Fruit fly (Drosophila melanogaster) whole organism, embryonic: ENCODE results near the gene Lrch.

Source experiments
- Adf1 ChIP-seq: fragments of 200-800 bp; sonication (Bioruptor generic); IDR thresholded peaks from 2 replicates; pipeline ENCODE4 v1.3.6; 2022; ENCODE audit warnings: missing biosample characterization, missing genetic modification characterization
- Aef1 ChIP-seq: fragments of 200-800 bp; sonication (Bioruptor generic); IDR thresholded peaks from 3 replicates; pipeline ENCODE4 v1.3.6; 2022; ENCODE audit warnings: missing biosample characterization, missing genetic modification characterization
- CG10274 ChIP-seq: fragments of 200-800 bp; sonication (Bioruptor generic); optimal IDR thresholded peaks from 3 replicates; lab custom pipeline; 2017; ENCODE audit warnings: missing biosample characterization, mild to moderate bottlenecking, missing genetic modification characterization
- CG10565 ChIP-seq: fragments of 200-800 bp; sonication (Bioruptor generic); optimal IDR thresholded peaks from 3 replicates; lab custom pipeline; 2016; ENCODE audit warnings: missing biosample characterization, mild to moderate bottlenecking, missing genetic modification characterization
- CG11560 ChIP-seq: fragments of 200-800 bp; sonication (Bioruptor generic); IDR thresholded peaks from 3 replicates; pipeline ENCODE4 v1.3.6; 2022; ENCODE audit warnings: missing biosample characterization, missing genetic modification characterization
- CG12219 ChIP-seq: fragments of 200-800 bp; sonication (Bioruptor generic); optimal IDR thresholded peaks from 3 replicates; lab custom pipeline; 2018; ENCODE audit warnings: missing biosample characterization, mild to moderate bottlenecking, missing genetic modification characterization
- CG13624 ChIP-seq: fragments of 200-800 bp; sonication (Bioruptor generic); optimal IDR thresholded peaks from 2 replicates; lab custom pipeline; 2016; ENCODE audit warnings: missing biosample characterization, missing genetic modification characterization
- CG1529 ChIP-seq: fragments of 200-800 bp; sonication (Bioruptor generic); optimal IDR thresholded peaks from 3 replicates; lab custom pipeline; 2018; ENCODE audit warnings: missing biosample characterization, missing genetic modification characterization
- CG15696 ChIP-seq: fragments of 200-800 bp; sonication (Bioruptor generic); optimal IDR thresholded peaks from 2 replicates; lab custom pipeline; 2019; ENCODE audit warnings: missing biosample characterization, mild to moderate bottlenecking, missing genetic modification characterization, moderate library complexity
- CG16779 ChIP-seq: fragments of 200-800 bp; sonication (Bioruptor generic); IDR thresholded peaks from 2 replicates; pipeline ENCODE4 v1.3.6; 2022; ENCODE audit warnings: missing biosample characterization, missing genetic modification characterization
- CG31365 ChIP-seq: fragments of 200-800 bp; sonication (Bioruptor generic); optimal IDR thresholded peaks from 2 replicates; lab custom pipeline; 2018; ENCODE audit warnings: missing biosample characterization, mild to moderate bottlenecking, missing genetic modification characterization
- CG32772 ChIP-seq: fragments of 200-800 bp; sonication (Bioruptor generic); IDR thresholded peaks from 2 replicates; pipeline ENCODE4 v1.3.6; 2022; ENCODE audit warnings: missing biosample characterization, missing genetic modification characterization
- CG43689 ChIP-seq: fragments of 200-800 bp; sonication (Bioruptor generic); IDR thresholded peaks from 2 replicates; pipeline ENCODE4 v1.3.6; 2022; ENCODE audit warnings: missing biosample characterization, missing genetic modification characterization
- CG6765 ChIP-seq: fragments of 200-800 bp; sonication (Bioruptor generic); optimal IDR thresholded peaks from 3 replicates; lab custom pipeline; 2017; ENCODE audit warnings: missing biosample characterization, mild to moderate bottlenecking, missing genetic modification characterization
- CG7928 ChIP-seq: fragments of 200-800 bp; sonication (Bioruptor generic); optimal IDR thresholded peaks from 2 replicates; lab custom pipeline; 2017; ENCODE audit warnings: missing biosample characterization, mild to moderate bottlenecking, missing genetic modification characterization
- CG9437 ChIP-seq: fragments of 200-800 bp; sonication (Bioruptor generic); optimal IDR thresholded peaks from 2 replicates; lab custom pipeline; 2018; ENCODE audit warnings: missing biosample characterization, mild to moderate bottlenecking, missing genetic modification characterization
- CG9932 ChIP-seq: fragments of 200-800 bp; sonication (Bioruptor generic); IDR thresholded peaks from 2 replicates; pipeline ENCODE4 v1.3.6; 2022; ENCODE audit warnings: missing biosample characterization, missing genetic modification characterization
- Deaf1 ChIP-seq: fragments of 200-800 bp; optimal IDR thresholded peaks from 3 replicates; lab custom pipeline; 2019; ENCODE audit warnings: missing biosample characterization, mild to moderate bottlenecking, missing genetic modification characterization, moderate library complexity
- Dref ChIP-seq: fragments of 200-800 bp; sonication (Bioruptor generic); IDR thresholded peaks from 2 replicates; pipeline ENCODE4 v1.3.6; 2022; ENCODE audit warnings: missing biosample characterization, missing genetic modification characterization
- Gsc ChIP-seq: fragments of 200-800 bp; sonication (Bioruptor generic); IDR thresholded peaks from 2 replicates; pipeline ENCODE4 v1.3.6; 2022; ENCODE audit warnings: missing biosample characterization, missing genetic modification characterization
- Gug ChIP-seq: fragments of 200-800 bp; sonication (Bioruptor generic); IDR thresholded peaks from 4 replicates; pipeline ENCODE4 v1.3.6; 2022; ENCODE audit warnings: missing biosample characterization, missing genetic modification characterization
- HmgD ChIP-seq: fragments of 200-800 bp; sonication (Bioruptor generic); optimal IDR thresholded peaks from 3 replicates; lab custom pipeline; 2016; ENCODE audit warnings: missing biosample characterization, missing genetic modification characterization
- Hr39 ChIP-seq: fragments of >200 bp; optimal IDR thresholded peaks from 2 replicates; lab custom pipeline; 2017
- MESR4 ChIP-seq: fragments of 200-800 bp; sonication (Bioruptor generic); optimal IDR thresholded peaks from 2 replicates; lab custom pipeline; 2018; ENCODE audit warnings: missing biosample characterization, mild to moderate bottlenecking, missing genetic modification characterization, moderate library complexity
- Mad ChIP-seq: fragments of 200-800 bp; sonication (Bioruptor generic); optimal IDR thresholded peaks from 2 replicates; lab custom pipeline; 2016; ENCODE audit warnings: missing biosample characterization, missing genetic modification characterization
- NK7.1 ChIP-seq: fragments of 200-800 bp; sonication (Bioruptor generic); optimal IDR thresholded peaks from 3 replicates; lab custom pipeline; 2016; ENCODE audit warnings: missing biosample characterization, missing genetic modification characterization
- Ptx1 ChIP-seq: fragments of 200-800 bp; sonication (Bioruptor generic); IDR thresholded peaks from 2 replicates; pipeline ENCODE4 v1.3.6; 2022; ENCODE audit warnings: missing biosample characterization, missing genetic modification characterization
- Side ChIP-seq: fragments of 200-800 bp; sonication (Bioruptor generic); optimal IDR thresholded peaks from 2 replicates; lab custom pipeline; 2016; ENCODE audit warnings: missing biosample characterization, missing genetic modification characterization
- Vsx1 ChIP-seq: fragments of 200-800 bp; sonication (Bioruptor generic); optimal IDR thresholded peaks from 2 replicates; lab custom pipeline; 2017; ENCODE audit warnings: missing biosample characterization, mild to moderate bottlenecking, missing genetic modification characterization, missing genetic modification reagents
- aop ChIP-seq: fragments of 200-800 bp; sonication (Bioruptor generic); IDR thresholded peaks from 2 replicates; pipeline ENCODE4 v1.3.6; 2022; ENCODE audit warnings: missing biosample characterization, missing genetic modification characterization
- ap ChIP-seq: fragments of 200-800 bp; sonication (Bioruptor generic); IDR thresholded peaks from 2 replicates; pipeline ENCODE4 v1.3.6; 2022; ENCODE audit warnings: missing biosample characterization, missing genetic modification characterization
- az2 ChIP-seq: fragments of 200-800 bp; sonication (Bioruptor generic); optimal IDR thresholded peaks from 3 replicates; lab custom pipeline; 2016; ENCODE audit warnings: missing biosample characterization, missing genetic modification characterization
- bbx ChIP-seq: fragments of 200-800 bp; sonication (Bioruptor generic); IDR thresholded peaks from 2 replicates; pipeline ENCODE4 v1.3.6; 2022; ENCODE audit warnings: missing biosample characterization, missing genetic modification characterization; ENCODE audit not compliant: partially characterized antibody
- bowl ChIP-seq: fragments of 200-800 bp; sonication (Bioruptor generic); IDR thresholded peaks from 2 replicates; pipeline ENCODE4 v1.3.6; 2022; ENCODE audit warnings: missing biosample characterization, missing genetic modification characterization
- caup ChIP-seq: fragments of 200-800 bp; sonication (Bioruptor generic); optimal IDR thresholded peaks from 3 replicates; lab custom pipeline; 2017; ENCODE audit warnings: missing biosample characterization, mild to moderate bottlenecking, missing genetic modification characterization, moderate library complexity; ENCODE audit not compliant: severe bottlenecking
- cg ChIP-seq: fragments of 200-800 bp; sonication (Bioruptor generic); optimal IDR thresholded peaks from 3 replicates; lab custom pipeline; 2019; ENCODE audit warnings: missing biosample characterization, mild to moderate bottlenecking, missing genetic modification characterization, moderate library complexity
- croc ChIP-seq: fragments of 200-800 bp; sonication (Bioruptor generic); conservative IDR thresholded peaks from 3 replicates; pipeline ENCODE4 v1.3.6; 2022; ENCODE audit warnings: missing biosample characterization, missing genetic modification characterization
- ems ChIP-seq: fragments of 200-800 bp; sonication (Bioruptor generic); optimal IDR thresholded peaks from 3 replicates; lab custom pipeline; 2016; ENCODE audit warnings: missing biosample characterization, missing genetic modification characterization
- fd64A ChIP-seq: fragments of 200-800 bp; sonication (Bioruptor generic); optimal IDR thresholded peaks from 3 replicates; lab custom pipeline; 2018; ENCODE audit warnings: missing biosample characterization, mild to moderate bottlenecking, missing genetic modification characterization
- grau ChIP-seq: fragments of 200-800 bp; optimal IDR thresholded peaks from 3 replicates; lab custom pipeline; 2019; ENCODE audit warnings: missing biosample characterization, mild to moderate bottlenecking, missing genetic modification characterization, moderate library complexity
- hbn ChIP-seq: fragments of 200-800 bp; sonication (Bioruptor generic); IDR thresholded peaks from 2 replicates; pipeline ENCODE4 v1.3.6; 2022; ENCODE audit warnings: missing biosample characterization, missing genetic modification characterization; ENCODE audit not compliant: partially characterized antibody
- hkb ChIP-seq, 2 experiments: fragments of 200-800 bp in 1 of 2; fragments of >200 bp in 1 of 2; sonication (Bioruptor generic) in 1 of 2; IDR thresholded peaks in 1 of 2; optimal IDR thresholded peaks in 1 of 2; 2 replicates each; pipeline versions ENCODE4 v1.3.6 to Lab custom; 2017 to 2022; ENCODE audit warnings: missing biosample characterization in 1 of 2, missing genetic modification characterization in 1 of 2
- lola ChIP-seq, 3 experiments: fragments of >200 bp in 2 of 3; fragments of 200-800 bp in 1 of 3; sonication (Bioruptor generic) in 1 of 3; optimal IDR thresholded peaks; 2 replicates each; lab custom pipeline; 2017 to 2019; ENCODE audit warnings: missing biosample characterization in 3 of 3, missing genetic modification characterization in 3 of 3, mild to moderate bottlenecking in 1 of 3, moderate library complexity in 1 of 3
- oc ChIP-seq: fragments of 200-800 bp; sonication (Bioruptor generic); optimal IDR thresholded peaks from 2 replicates; lab custom pipeline; 2018; ENCODE audit warnings: missing biosample characterization, mild to moderate bottlenecking, missing genetic modification characterization, moderate library complexity
- odd ChIP-seq: fragments of 200-800 bp; sonication (Bioruptor generic); optimal IDR thresholded peaks from 2 replicates; lab custom pipeline; 2017; ENCODE audit warnings: missing biosample characterization, mild to moderate bottlenecking, missing genetic modification characterization
- psq ChIP-seq: fragments of 200-800 bp; sonication (Bioruptor generic); optimal IDR thresholded peaks from 2 replicates; lab custom pipeline; 2017; ENCODE audit warnings: missing biosample characterization, missing genetic modification characterization
- pzg ChIP-seq: fragments of 200-800 bp; sonication (Bioruptor generic); optimal IDR thresholded peaks from 3 replicates; lab custom pipeline; 2018; ENCODE audit warnings: missing biosample characterization, mild to moderate bottlenecking, missing genetic modification characterization, moderate library complexity
- sd ChIP-seq: fragments of 200-800 bp; sonication (Bioruptor generic); optimal IDR thresholded peaks from 3 replicates; lab custom pipeline; 2018; ENCODE audit warnings: missing biosample characterization, mild to moderate bottlenecking, missing genetic modification characterization, moderate library complexity
- trh ChIP-seq: fragments of 200-800 bp; sonication (Bioruptor generic); optimal IDR thresholded peaks from 2 replicates; lab custom pipeline; 2016; ENCODE audit warnings: missing biosample characterization, missing genetic modification characterization
- usp ChIP-seq: fragments of >200 bp; optimal IDR thresholded peaks from 2 replicates; lab custom pipeline; 2017; ENCODE audit warnings: missing biosample characterization, missing genetic modification characterization
- wor ChIP-seq: fragments of 200-800 bp; sonication (Bioruptor generic); IDR thresholded peaks from 2 replicates; pipeline ENCODE4 v1.3.6; 2022; ENCODE audit warnings: missing biosample characterization, missing genetic modification characterization

Gene Lrch

dm6 chr2L:17427929-17428456 lies 44.1 kb upstream of the Lrch start (continued):
- peak; percentile 21 for TF ChIP-seq CG12219 (GFP tag; lab: Kevin White, UChicago)
- TF ChIP-seq CG13624: no peak
- no peak for TF ChIP-seq wor (GFP tag; lab: Robert Waterston, UW)
- TF ChIP-seq Mad (GFP tag; lab: Kevin White, UChicago): no peak
- no peak for TF ChIP-seq hbn (GFP tag; lab: Robert Waterston, UW)
- no peak for TF ChIP-seq fd64A (GFP tag; lab: Kevin White, UChicago)
- no peak for TF ChIP-seq oc (tag; lab: Kevin White, UChicago)
- TF ChIP-seq lola (GFP tag; optimal IDR thresholded peaks at IDR 0.05; lab: Kevin White, UChicago): no peak
- TF ChIP-seq ems (GFP tag; lab: Kevin White, UChicago): no peak
- TF ChIP-seq CG32772 (GFP tag; lab: Robert Waterston, UW): no peak
- no peak for TF ChIP-seq CG11560
- TF ChIP-seq HmgD (GFP tag; lab: Kevin White, UChicago): no peak
- TF ChIP-seq ap (GFP tag; lab: Robert Waterston, UW): no peak
- no peak for TF ChIP-seq Hr39 (lab: Kevin White, UChicago)
- TF ChIP-seq croc (GFP tag; lab: Robert Waterston, UW): no peak
- TF ChIP-seq aop (GFP tag; lab: Robert Waterston, UW): no peak
- no peak for TF ChIP-seq usp (GFP tag; lab: Kevin White, UChicago)
- TF ChIP-seq Vsx1 (GFP tag; lab: Kevin White, UChicago): peak; percentile 37
- no peak for TF ChIP-seq pzg
- TF ChIP-seq MESR4 (GFP tag; lab: Kevin White, UChicago): no peak
- TF ChIP-seq CG10274: no peak
- TF ChIP-seq caup: peak; percentile 36
- no peak for TF ChIP-seq hkb (optimal IDR thresholded peaks at IDR 0.05; lab: Kevin White, UChicago)
- TF ChIP-seq hkb (GFP tag; IDR thresholded peaks at IDR 0.05; lab: Robert Waterston, UW): 0 out of 2 replicates have a peak, but pooled peaks have one; percentile 27
- TF ChIP-seq cg (GFP tag; lab: Kevin White, UChicago): peak; percentile 71
- no peak for TF ChIP-seq bowl (GFP tag; lab: Robert Waterston, UW)
- TF ChIP-seq Adf1 (GFP tag; lab: Robert Waterston, UW): peak; percentile 33; the same call in 1 of the 2 replicates
- TF ChIP-seq CG9932 (GFP tag; lab: Robert Waterston, UW): no peak
- no peak for TF ChIP-seq CG10565 (GFP tag; lab: Kevin White, UChicago)
- no peak for TF ChIP-seq CG16779 (GFP tag; lab: Robert Waterston, UW)
- no peak for TF ChIP-seq Gsc
- TF ChIP-seq trh (GFP tag; lab: Kevin White, UChicago): no peak
- TF ChIP-seq CG1529 (GFP tag; lab: Kevin White, UChicago): no peak
- no peak for TF ChIP-seq Ptx1 (GFP tag; lab: Robert Waterston, UW)
- TF ChIP-seq Aef1: no peak; the same call in 2 of the 3 replicates
- peak; percentile 89 for TF ChIP-seq CG9437 (GFP tag; lab: Kevin White, UChicago)
- TF ChIP-seq Deaf1: peak; percentile 95
- TF ChIP-seq psq (GFP tag; lab: Kevin White, UChicago): no peak
- peak; percentile 5 for TF ChIP-seq grau (tag; lab: Kevin White, UChicago)
- no peak for TF ChIP-seq CG15696 (tag; lab: Kevin White, UChicago)
- no peak for TF ChIP-seq CG31365 (tag; lab: Kevin White, UChicago)
- no peak for TF ChIP-seq az2 (GFP tag; lab: Kevin White, UChicago)
- peak; percentile 10 for TF ChIP-seq sd (tag; lab: Kevin White, UChicago)
- no peak for TF ChIP-seq CG43689
- TF ChIP-seq Dref (GFP tag; lab: Robert Waterston, UW): no peak
- TF ChIP-seq NK7.1 (GFP tag; lab: Kevin White, UChicago): no peak
- no peak for TF ChIP-seq CG6765
- TF ChIP-seq Side: no peak
- no peak for TF ChIP-seq Gug (GFP tag; lab: Robert Waterston, UW)
- peak; percentile 52; the same call in 1 of the 2 replicates for TF ChIP-seq bbx
- peak; percentile 4 for TF ChIP-seq CG7928 (GFP tag; lab: Kevin White, UChicago)
- peak; percentile 4 for TF ChIP-seq odd (GFP tag; lab: Kevin White, UChicago)
